Worm (Caenorhabditis elegans) whole organism, L1 larva: Measurements from ENCODE around the gene arp-11.
A peak's percentile ranks its signal among the peaks of the same experiment; 100 is the strongest.

Experiments used
- C16A3.4 ChIP-seq: fragments of 150-350 bp; optimal IDR thresholded peaks from 2 replicates; lab custom pipeline; 2014; ENCODE audit warnings: missing biosample characterization, missing genetic modification characterization
- C34B4.2 ChIP-seq: sonication (generic microtip); optimal IDR thresholded peaks from 2 replicates; lab custom pipeline; 2017; ENCODE audit warnings: mild to moderate bottlenecking, missing genetic modification characterization, missing compliant biosample characterization
- F16B12.6 ChIP-seq: fragments of 150-350 bp; optimal IDR thresholded peaks from 2 replicates; lab custom pipeline; 2014; ENCODE audit warnings: missing biosample characterization, missing genetic modification characterization
- Y116A8C.19 ChIP-seq: sonication (generic microtip); optimal IDR thresholded peaks from 2 replicates; lab custom pipeline; 2016; ENCODE audit warnings: missing compliant biosample characterization, missing genetic modification characterization, borderline replicate concordance
- ama-1 ChIP-seq: fragments of 150-350 bp; optimal IDR thresholded peaks from 2 replicates; lab custom pipeline; 2014
- blmp-1 ChIP-seq: fragments of 150-350 bp; optimal IDR thresholded peaks from 2 replicates; lab custom pipeline; 2014; ENCODE audit warnings: missing biosample characterization, missing genetic modification characterization
- ceh-88 ChIP-seq: fragments of 200-800 bp; sonication (Bioruptor generic); IDR thresholded peaks from 2 replicates; pipeline ENCODE4 v1.3.6; 2022; ENCODE audit warnings: missing genetic modification characterization, missing compliant biosample characterization
- ces-1 ChIP-seq: fragments of 150-350 bp; optimal IDR thresholded peaks from 2 replicates; lab custom pipeline; 2014; ENCODE audit warnings: missing biosample characterization, missing genetic modification reagents, missing genetic modification characterization
- dpl-1 ChIP-seq, 3 experiments: fragments of 150-350 bp in 2 of 3; sonication (generic microtip) in 1 of 3; optimal IDR thresholded peaks; 2 replicates each; lab custom pipeline; 2014 to 2017; ENCODE audit warnings: missing biosample characterization in 3 of 3, missing genetic modification characterization in 3 of 3, missing genetic modification reagents in 3 of 3
- dsc-1 ChIP-seq: sonication (generic microtip); optimal IDR thresholded peaks from 2 replicates; lab custom pipeline; 2016; ENCODE audit warnings: mild to moderate bottlenecking, missing genetic modification characterization, missing compliant biosample characterization
- efl-1 ChIP-seq, 4 experiments: fragments of 150-350 bp; optimal IDR thresholded peaks in 3 of 4; peaks in 1 of 4; 1 replicate in 1 of 4; 2 replicates in 3 of 4; lab custom pipeline; 2014; ENCODE audit warnings: missing biosample characterization in 2 of 4, missing genetic modification characterization in 2 of 4, missing genetic modification reagents in 2 of 4
- elt-2 ChIP-seq: sonication (generic microtip); optimal IDR thresholded peaks from 2 replicates; lab custom pipeline; 2016; ENCODE audit warnings: missing genetic modification characterization, mild to moderate bottlenecking, inconsistent platforms, missing compliant biosample characterization, missing genetic modification reagents
- elt-3 ChIP-seq, 6 experiments: fragments of 150-350 bp in 1 of 6; sonication (generic microtip); optimal IDR thresholded peaks; 2 replicates each; lab custom pipeline; 2017 to 2018; ENCODE audit warnings: missing biosample characterization in 6 of 6, missing genetic modification characterization in 6 of 6, inconsistent platforms in 1 of 6
- ets-5 ChIP-seq: fragments of 200-800 bp; sonication (Bioruptor generic); IDR thresholded peaks from 2 replicates; pipeline ENCODE4 v1.3.6; 2022; ENCODE audit warnings: missing genetic modification characterization, missing compliant biosample characterization
- fkh-10 ChIP-seq: sonication (generic microtip); optimal IDR thresholded peaks from 2 replicates; lab custom pipeline; 2017; ENCODE audit warnings: missing biosample characterization, missing genetic modification reagents, missing genetic modification characterization
- fkh-8 ChIP-seq: sonication (generic microtip); optimal IDR thresholded peaks from 2 replicates; lab custom pipeline; 2016; ENCODE audit warnings: mild to moderate bottlenecking, missing genetic modification characterization, missing compliant biosample characterization
- hpl-2 ChIP-seq: fragments of 150-350 bp; optimal IDR thresholded peaks from 2 replicates; lab custom pipeline; 2014; ENCODE audit warnings: missing biosample characterization, missing genetic modification reagents, missing genetic modification characterization
- isw-1 ChIP-seq: fragments of 200-800 bp; sonication (Bioruptor generic); IDR thresholded peaks from 2 replicates; pipeline ENCODE4 v1.3.6; 2022; ENCODE audit warnings: missing genetic modification characterization, missing compliant biosample characterization
- lin-13 ChIP-seq: fragments of 150-350 bp; optimal IDR thresholded peaks from 2 replicates; lab custom pipeline; 2014; ENCODE audit warnings: missing biosample characterization, missing genetic modification reagents, missing genetic modification characterization
- lin-14 ChIP-seq: fragments of 200-800 bp; sonication (Bioruptor generic); optimal IDR thresholded peaks from 2 replicates; lab custom pipeline; 2018; ENCODE audit warnings: mild to moderate bottlenecking, missing genetic modification characterization, moderate library complexity, missing compliant biosample characterization
- lin-35 ChIP-seq, 2 experiments: fragments of 150-350 bp; optimal IDR thresholded peaks; 2 replicates each; lab custom pipeline; 2014; ENCODE audit warnings: missing biosample characterization in 2 of 2, missing genetic modification characterization in 2 of 2, missing genetic modification reagents in 2 of 2
- mab-9 ChIP-seq: fragments of 200-800 bp; sonication (Bioruptor generic); IDR thresholded peaks from 2 replicates; pipeline ENCODE4 v1.3.6; 2022; ENCODE audit warnings: missing genetic modification reagents, missing genetic modification characterization, missing compliant biosample characterization
- mdl-1 ChIP-seq, 2 experiments: fragments of 150-350 bp; optimal IDR thresholded peaks; 2 replicates each; lab custom pipeline; 2014 to 2017; ENCODE audit warnings: missing biosample characterization in 2 of 2, missing genetic modification characterization in 2 of 2, inconsistent platforms in 1 of 2
- mep-1 ChIP-seq: fragments of 150-350 bp; optimal IDR thresholded peaks from 2 replicates; lab custom pipeline; 2014; ENCODE audit warnings: missing biosample characterization, missing genetic modification characterization
- nhr-11 ChIP-seq: fragments of 150-350 bp; optimal IDR thresholded peaks from 2 replicates; lab custom pipeline; 2014; ENCODE audit warnings: missing biosample characterization, missing genetic modification characterization
- nhr-19 ChIP-seq: fragments of 200-800 bp; sonication (Bioruptor generic); conservative IDR thresholded peaks from 2 replicates; pipeline ENCODE4 v1.3.6; 2022; ENCODE audit warnings: missing genetic modification characterization, missing compliant biosample characterization
- nhr-20 ChIP-seq: sonication (generic microtip); optimal IDR thresholded peaks from 2 replicates; lab custom pipeline; 2016; ENCODE audit warnings: mild to moderate bottlenecking, missing genetic modification characterization, missing compliant biosample characterization
- nhr-47 ChIP-seq: sonication (generic microtip); optimal IDR thresholded peaks from 2 replicates; lab custom pipeline; 2016; ENCODE audit warnings: mild to moderate bottlenecking, missing genetic modification characterization, moderate library complexity, missing compliant biosample characterization
- nhr-85 ChIP-seq: sonication (generic microtip); peaks from one replicate; lab custom pipeline; 2016; ENCODE audit warnings: missing genetic modification characterization, inconsistent platforms, missing compliant biosample characterization
- nhr-90 ChIP-seq: sonication (generic microtip); optimal IDR thresholded peaks from 2 replicates; lab custom pipeline; 2016; ENCODE audit warnings: mild to moderate bottlenecking, missing genetic modification characterization, missing compliant biosample characterization; ENCODE audit not compliant: poor library complexity
- pax-3 ChIP-seq: fragments of 200-800 bp; sonication (Bioruptor generic); optimal IDR thresholded peaks from 2 replicates; lab custom pipeline; 2018; ENCODE audit warnings: mild to moderate bottlenecking, missing genetic modification characterization, moderate library complexity, missing compliant biosample characterization
- pqm-1 ChIP-seq: sonication (generic microtip); optimal IDR thresholded peaks from 3 replicates; lab custom pipeline; 2017; ENCODE audit warnings: missing biosample characterization, missing genetic modification characterization
- rnt-1 ChIP-seq: sonication (generic microtip); optimal IDR thresholded peaks from 2 replicates; lab custom pipeline; 2016; ENCODE audit warnings: mild to moderate bottlenecking, missing genetic modification characterization, moderate library complexity, missing compliant biosample characterization
- skn-1 ChIP-seq: fragments of 150-350 bp; optimal IDR thresholded peaks from 2 replicates; lab custom pipeline; 2014; ENCODE audit warnings: missing biosample characterization, missing genetic modification characterization
- snu-23 ChIP-seq: sonication (generic microtip); optimal IDR thresholded peaks from 2 replicates; lab custom pipeline; 2016; ENCODE audit warnings: missing genetic modification characterization, missing compliant biosample characterization
- sptf-1 ChIP-seq: fragments of 150-350 bp; optimal IDR thresholded peaks from 2 replicates; lab custom pipeline; 2014; ENCODE audit warnings: missing biosample characterization, missing genetic modification characterization
- sup-37 ChIP-seq: fragments of 200-800 bp; sonication (Bioruptor generic); optimal IDR thresholded peaks from 2 replicates; lab custom pipeline; 2018; ENCODE audit warnings: mild to moderate bottlenecking, missing genetic modification characterization, missing compliant biosample characterization
- swsn-7 ChIP-seq: sonication (generic microtip); optimal IDR thresholded peaks from 2 replicates; lab custom pipeline; 2016; ENCODE audit warnings: missing genetic modification characterization, missing compliant biosample characterization
- unc-130 ChIP-seq: fragments of 150-350 bp; optimal IDR thresholded peaks from 2 replicates; lab custom pipeline; 2017; ENCODE audit warnings: missing biosample characterization, missing genetic modification characterization, inconsistent platforms
- unc-86 ChIP-seq: sonication (generic microtip); optimal IDR thresholded peaks from 2 replicates; lab custom pipeline; 2016; ENCODE audit warnings: missing genetic modification characterization, missing compliant biosample characterization
- vab-15 ChIP-seq: sonication (generic microtip); optimal IDR thresholded peaks from 2 replicates; lab custom pipeline; 2017; ENCODE audit warnings: missing genotype, mild to moderate bottlenecking, missing genetic modification characterization, missing compliant biosample characterization
- xbp-1 ChIP-seq: sonication (generic microtip); optimal IDR thresholded peaks from 2 replicates; lab custom pipeline; 2016; ENCODE audit warnings: missing genetic modification characterization, missing compliant biosample characterization

Gene arp-11

ce11 chrIV:7920126-7920525, 18.1 kb upstream of the arp-11 start, which contains the start of gene C49H3.16:
TSS of gene C49H3.16 (plus strand) at chrIV:7920426.
- TF ChIP-seq unc-130 (tag; lab: Kevin White, UChicago) (no peak), elt-3 (tag; optimal IDR thresholded peaks at IDR 0.05; lab: Kevin White, UChicago) (no peak), fkh-10 (GFP tag; lab: Kevin White, UChicago) (no peak), dpl-1 (GFP tag; optimal IDR thresholded peaks at IDR 0.05; lab: Kevin White, UChicago) (no peak), elt-2 (no peak), C16A3.4 (tag; lab: Kevin White, UChicago) (no peak), swsn-7 (tag; lab: Kevin White, UChicago) (no peak), ces-1 (GFP tag; lab: Kevin White, UChicago) (no peak), mep-1 (tag; lab: Kevin White, UChicago) (no peak), nhr-85 (tag; lab: Kevin White, UChicago) (no peak), isw-1 (GFP tag; lab: Robert Waterston, UW) (no peak)

- no peak for TF ChIP-seq nhr-11 (tag; lab: Kevin White, UChicago)
Observed at ce11 chrIV:7917881-7918280, 15.8 kb upstream of the arp-11 start.

DNA sequence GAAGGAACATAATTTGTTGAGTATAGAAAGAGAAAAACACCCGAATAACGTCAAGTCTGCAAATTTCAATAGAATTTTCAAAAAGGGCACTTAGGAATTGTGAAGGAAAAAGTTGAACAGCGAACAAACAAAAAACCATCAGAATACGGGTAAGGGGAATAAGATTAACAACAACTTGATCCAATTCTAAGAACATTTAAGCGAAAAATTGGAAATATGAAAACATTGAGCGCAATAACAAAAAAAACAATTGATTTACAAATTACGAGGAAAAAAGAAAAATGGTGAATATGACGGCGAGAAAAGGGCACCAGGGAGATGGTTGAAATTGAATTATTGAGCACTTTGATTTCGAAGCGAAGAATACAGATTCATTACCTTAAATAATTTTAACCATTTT, 14.8 kb upstream of the arp-11 start:
- TF ChIP-seq xbp-1 (tag; lab: Kevin White, UChicago) (no peak), swsn-7 (tag; lab: Kevin White, UChicago) (no peak), lin-13 (no peak)

ce11 chrIV:7914991-7915390, 12.9 kb upstream of the arp-11 start, which contains the start of gene C49H3.4:
TSS of gene C49H3.4 (plus strand) at chrIV:7915291.
- TF ChIP-seq nhr-47 (tag; lab: Kevin White, UChicago) (no peak), unc-86 (tag; lab: Kevin White, UChicago) (no peak), skn-1 (tag; lab: Kevin White, UChicago) (no peak), ceh-88 (GFP tag; lab: Robert Waterston, UW) (no peak), efl-1 (optimal IDR thresholded peaks at IDR 0.05; lab: Kevin White, UChicago) (no peak), efl-1 (GFP tag; optimal IDR thresholded peaks at IDR 0.05 in 1 of 2; lab: Kevin White, UChicago) (peak in 1 of 2 experiments; percentile 71), mdl-1 (tag; optimal IDR thresholded peaks at IDR 0.05; lab: Kevin White, UChicago) (no peak)

DNA sequence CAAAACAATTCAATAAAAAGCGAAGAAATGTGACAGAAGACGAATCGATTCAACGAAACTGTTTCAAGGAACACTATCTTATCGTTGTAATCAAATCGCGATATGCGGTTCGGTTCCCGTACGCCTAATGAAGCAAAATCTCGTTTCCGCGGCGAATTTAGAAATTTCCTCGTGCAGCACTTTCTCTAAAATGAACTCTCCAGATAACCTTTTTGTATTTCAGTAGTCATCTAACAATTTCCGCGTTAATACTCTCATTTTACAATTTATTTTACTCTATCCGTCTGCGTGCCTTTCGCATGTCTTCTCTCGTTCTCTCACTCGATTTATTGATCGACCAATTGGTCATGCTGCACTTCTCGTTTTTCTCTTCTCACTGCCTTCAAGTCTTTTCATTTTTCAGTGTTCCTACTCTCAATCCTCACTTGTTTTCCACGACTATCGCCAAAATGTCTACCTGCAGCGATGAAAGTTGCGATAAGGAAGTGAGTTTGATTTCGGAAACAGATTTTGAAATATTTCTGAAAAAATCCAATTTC, 8.2 kb upstream of the arp-11 start, which contains the start of the genes npp-27 and ntl-4:
npp-27 (minus strand) TSS at position 51 of the 539 bp plus-strand sequence.
ntl-4 (plus strand) TSS at position 379 of the 539 bp plus-strand sequence.
- peak; percentile 18 for TF ChIP-seq blmp-1 (tag; lab: Kevin White, UChicago)
- TF ChIP-seq nhr-85 (tag; lab: Kevin White, UChicago), result peak; percentile 18
- TF ChIP-seq nhr-19 (GFP tag; lab: Robert Waterston, UW), result peak; percentile 28; the same call in 1 of the 2 replicates
- TF ChIP-seq sptf-1 (tag; lab: Kevin White, UChicago), result no peak
- TF ChIP-seq sup-37 (GFP tag; lab: Kevin White, UChicago), result no peak
- peak; percentile 25 to 37 for TF ChIP-seq efl-1 (optimal IDR thresholded peaks at IDR 0.05; lab: Kevin White, UChicago)
- peak; percentile 29 to 80 for TF ChIP-seq efl-1 (GFP tag; optimal IDR thresholded peaks at IDR 0.05 in 1 of 2; lab: Kevin White, UChicago)
- peak; percentile 21 to 51 for TF ChIP-seq lin-35 (GFP tag; optimal IDR thresholded peaks at IDR 0.05; lab: Kevin White, UChicago)
- no peak for TF ChIP-seq hpl-2 (GFP tag; lab: Kevin White, UChicago)
- TF ChIP-seq mep-1 (tag; lab: Kevin White, UChicago), result no peak
- TF ChIP-seq pax-3 (tag; lab: Kevin White, UChicago), result no peak
- TF ChIP-seq ama-1 (lab: Kevin White, UChicago), result peak; percentile 57
- TF ChIP-seq lin-14 (GFP tag; lab: Kevin White, UChicago), result peak; percentile 24
- no peak for TF ChIP-seq nhr-47 (tag; lab: Kevin White, UChicago)
- no peak for TF ChIP-seq ces-1 (GFP tag; lab: Kevin White, UChicago)
- TF ChIP-seq fkh-10 (GFP tag; lab: Kevin White, UChicago), result no peak
- TF ChIP-seq rnt-1, result peak; percentile 2
- TF ChIP-seq pqm-1, result no peak
- no peak for TF ChIP-seq mab-9 (GFP tag; lab: Robert Waterston, UW)
- peak; percentile 13 for TF ChIP-seq F16B12.6 (tag; lab: Kevin White, UChicago)
- TF ChIP-seq fkh-8 (tag; lab: Kevin White, UChicago), result no peak
- TF ChIP-seq swsn-7 (tag; lab: Kevin White, UChicago), result peak; percentile 37
- peak; percentile 33 for TF ChIP-seq snu-23 (GFP tag; lab: Kevin White, UChicago)
- TF ChIP-seq mdl-1 (tag; optimal IDR thresholded peaks at IDR 0.05; lab: Kevin White, UChicago), result no peak
- peak in 1 of 3 experiments; percentile 23 for TF ChIP-seq dpl-1 (GFP tag; optimal IDR thresholded peaks at IDR 0.05; lab: Kevin White, UChicago)
- no peak for TF ChIP-seq ets-5 (GFP tag; lab: Robert Waterston, UW)
- TF ChIP-seq dsc-1, result peak; percentile 32
- TF ChIP-seq vab-15 (tag; lab: Kevin White, UChicago), result no peak
- no peak for TF ChIP-seq C16A3.4 (tag; lab: Kevin White, UChicago)
- TF ChIP-seq C34B4.2 (tag; lab: Kevin White, UChicago), result no peak
- TF ChIP-seq nhr-20 (tag; lab: Kevin White, UChicago), result peak; percentile 41
- TF ChIP-seq Y116A8C.19 (tag; lab: Kevin White, UChicago), result no peak
- no peak for TF ChIP-seq nhr-90 (tag; lab: Kevin White, UChicago)
- no peak for TF ChIP-seq elt-3 (tag; optimal IDR thresholded peaks at IDR 0.05; lab: Kevin White, UChicago)
